Worm (Caenorhabditis elegans): ENCODE measurements around the gene spp-3.

DNA sequence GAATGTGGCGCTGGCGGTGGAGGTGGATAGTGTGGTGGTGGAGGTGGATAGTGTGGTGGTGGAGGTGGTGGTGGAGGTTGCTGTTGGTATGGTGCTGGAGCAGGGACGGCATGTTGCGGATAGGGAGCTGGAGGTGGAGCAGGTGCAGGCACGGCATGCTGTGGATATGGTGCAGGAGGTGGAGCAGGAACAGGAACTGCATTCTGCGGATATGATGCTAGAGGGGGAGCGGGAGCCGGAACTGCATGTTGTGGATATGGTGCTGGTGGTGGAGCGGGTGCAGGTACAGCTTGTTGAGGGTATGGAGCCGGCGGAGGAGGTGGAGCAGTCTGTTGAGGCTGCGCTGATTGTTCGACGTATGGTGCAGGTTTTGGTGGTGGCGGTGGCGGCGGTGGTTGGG lies 46.2 kb downstream of the spp-3 start:
- TF ChIP-seq mep-1 (tag; optimal IDR thresholded peaks at IDR 0.05) (no peak), unc-39 (tag; optimal IDR thresholded peaks at IDR 0.05) (no peak), elt-1 (tag; optimal IDR thresholded peaks at IDR 0.05; ENCODE audit: borderline replicate concordance, insufficient read depth) (no peak), lin-13 (tag; optimal IDR thresholded peaks at IDR 0.05) (no peak), ceh-39 (tag; optimal IDR thresholded peaks at IDR 0.05) (no peak), nhr-28 (tag; optimal IDR thresholded peaks at IDR 0.05) (no peak), snpc-4 (tag; optimal IDR thresholded peaks at IDR 0.05) (no peak), pha-4 (tag; optimal IDR thresholded peaks at IDR 0.05) (no peak), nhr-237 (tag; optimal IDR thresholded peaks at IDR 0.05) (no peak), hlh-1 (tag; optimal IDR thresholded peaks at IDR 0.05) (no peak), blmp-1 (tag; optimal IDR thresholded peaks at IDR 0.05) (no peak), ztf-11 (tag; optimal IDR thresholded peaks at IDR 0.05) (no peak), mab-5 (tag; optimal IDR thresholded peaks at IDR 0.05) (no peak)
